Fruit fly (Drosophila melanogaster) whole organism, wandering third instar larva: ENCODE measurements around the gene nmo.
A peak's percentile ranks its signal among the peaks of the same experiment; 100 is the strongest.

ENCODE experiments used
- Abd-B ChIP-seq: fragments of >200 bp; optimal IDR thresholded peaks from 2 replicates; lab custom pipeline; 2017; ENCODE audit warnings: missing biosample characterization, missing genetic modification characterization
- CG32264 ChIP-seq: fragments of 200-800 bp; sonication (Bioruptor generic); optimal IDR thresholded peaks from 2 replicates; lab custom pipeline; 2016; ENCODE audit warnings: missing biosample characterization, missing genetic modification characterization
- CG9705 ChIP-seq: fragments of 200-800 bp; sonication (Bioruptor generic); optimal IDR thresholded peaks from 2 replicates; lab custom pipeline; 2018; ENCODE audit warnings: missing biosample characterization, mild to moderate bottlenecking, missing genetic modification characterization
- CrebA ChIP-seq: fragments of 200-800 bp; sonication (Bioruptor generic); optimal IDR thresholded peaks from 2 replicates; lab custom pipeline; 2016; ENCODE audit warnings: missing biosample characterization, mild to moderate bottlenecking, missing genetic modification characterization, borderline replicate concordance
- Dfd ChIP-seq: fragments of >200 bp; optimal IDR thresholded peaks from 2 replicates; lab custom pipeline; 2017; ENCODE audit warnings: missing biosample characterization, missing genetic modification characterization
- Dif ChIP-seq: fragments of 200-275, 200-300 bp; sonication (Bioruptor generic); optimal IDR thresholded peaks from 2 replicates; lab custom pipeline; 2018; ENCODE audit warnings: missing biosample characterization, missing genetic modification characterization; ENCODE audit not compliant: partially characterized antibody
- GATAd ChIP-seq: sonication (Bioruptor generic); optimal IDR thresholded peaks from 2 replicates; lab custom pipeline; 2016; ENCODE audit warnings: missing biosample characterization, missing genetic modification characterization
- HLH106 ChIP-seq: fragments of 200-800 bp; optimal IDR thresholded peaks from 3 replicates; lab custom pipeline; 2019; ENCODE audit warnings: missing biosample characterization, mild to moderate bottlenecking, missing genetic modification characterization, moderate library complexity
- Hnf4 ChIP-seq: fragments of 200-800 bp; sonication (Bioruptor generic); optimal IDR thresholded peaks from 2 replicates; lab custom pipeline; 2016; ENCODE audit warnings: missing biosample characterization, mild to moderate bottlenecking, missing genetic modification characterization
- Hr78 ChIP-seq: fragments of >200 bp; optimal IDR thresholded peaks from 2 replicates; lab custom pipeline; 2017; ENCODE audit warnings: missing biosample characterization, missing genetic modification characterization
- Hr83 ChIP-seq: fragments of 200-300 bp; sonication (Bioruptor generic); optimal IDR thresholded peaks from 2 replicates; lab custom pipeline; 2016; ENCODE audit warnings: missing biosample characterization, mild to moderate bottlenecking, missing genetic modification characterization, moderate library complexity; ENCODE audit not compliant: poor library complexity, severe bottlenecking
- Jra ChIP-seq: sonication (Bioruptor generic); optimal IDR thresholded peaks from 2 replicates; lab custom pipeline; 2016; ENCODE audit warnings: missing biosample characterization, missing genetic modification characterization
- Mio ChIP-seq: sonication (Bioruptor generic); optimal IDR thresholded peaks from 2 replicates; lab custom pipeline; 2016; ENCODE audit warnings: missing biosample characterization, missing genetic modification characterization
- Myc ChIP-seq: fragments of >200 bp; optimal IDR thresholded peaks from 2 replicates; lab custom pipeline; 2017
- N ChIP-seq: fragments of >200 bp; optimal IDR thresholded peaks from 2 replicates; lab custom pipeline; 2018; ENCODE audit warnings: missing biosample characterization, missing external identifiers, missing genetic modification characterization
- OdsH ChIP-seq: fragments of 200-800 bp; sonication (Bioruptor generic); optimal IDR thresholded peaks from 2 replicates; lab custom pipeline; 2016; ENCODE audit warnings: missing biosample characterization, mild to moderate bottlenecking, missing genetic modification characterization
- Rel ChIP-seq, 2 experiments: fragments of 200-800 bp; sonication (Bioruptor generic) in 1 of 2; optimal IDR thresholded peaks; 2 replicates in 1 of 2; 3 replicates in 1 of 2; lab custom pipeline; 2016 to 2019; ENCODE audit warnings: mild to moderate bottlenecking in 2 of 2, missing biosample characterization in 2 of 2, missing genetic modification characterization in 2 of 2, moderate library complexity in 1 of 2
- Sp1 ChIP-seq: fragments of 200-800 bp; sonication (Bioruptor generic); optimal IDR thresholded peaks from 3 replicates; lab custom pipeline; 2019; ENCODE audit warnings: missing biosample characterization, mild to moderate bottlenecking, missing genetic modification characterization, moderate library complexity
- Vsx2 ChIP-seq: fragments of 200-300, 225-300 bp; sonication (Bioruptor generic); optimal IDR thresholded peaks from 2 replicates; lab custom pipeline; 2018; ENCODE audit warnings: missing biosample characterization, missing genetic modification characterization; ENCODE audit not compliant: partially characterized antibody
- br ChIP-seq: fragments of 200-800 bp; sonication (Bioruptor generic); optimal IDR thresholded peaks from 2 replicates; lab custom pipeline; 2016; ENCODE audit warnings: missing biosample characterization, missing genetic modification characterization
- brk ChIP-seq: fragments of 200-800 bp; sonication (Bioruptor generic); optimal IDR thresholded peaks from 2 replicates; lab custom pipeline; 2016; ENCODE audit warnings: missing biosample characterization, mild to moderate bottlenecking, missing genetic modification characterization
- dl ChIP-seq, 2 experiments: fragments of 175-275, 200-275 bp in 1 of 2; fragments of 200-275 bp in 1 of 2; sonication (Bioruptor generic); optimal IDR thresholded peaks; lab custom pipeline; 2018; ENCODE audit warnings: mild to moderate bottlenecking in 2 of 2, missing biosample characterization in 2 of 2, missing genetic modification characterization in 2 of 2, moderate library complexity in 2 of 2; ENCODE audit not compliant: partially characterized antibody in 2 of 2, insufficient read depth in 1 of 2
- dmrt93B ChIP-seq: fragments of 200-800 bp; sonication (Bioruptor generic); optimal IDR thresholded peaks from 2 replicates; lab custom pipeline; 2018; ENCODE audit warnings: missing biosample characterization, mild to moderate bottlenecking, missing genetic modification characterization
- dsf ChIP-seq: sonication (Bioruptor generic); optimal IDR thresholded peaks from 2 replicates; lab custom pipeline; 2016; ENCODE audit warnings: missing biosample characterization, missing genetic modification characterization, borderline replicate concordance
- ey ChIP-seq: fragments of 200-800 bp; sonication (Bioruptor generic); optimal IDR thresholded peaks from 2 replicates; lab custom pipeline; 2016; ENCODE audit warnings: missing biosample characterization, missing genetic modification characterization
- foxo ChIP-seq, 2 experiments: fragments of 200-800 bp; sonication (Bioruptor generic); optimal IDR thresholded peaks; 2 replicates in 1 of 2; 3 replicates in 1 of 2; lab custom pipeline; 2016 to 2017; ENCODE audit warnings: missing biosample characterization in 2 of 2, missing genetic modification characterization in 2 of 2
- fru ChIP-seq: fragments of 200-800 bp; sonication (Bioruptor generic); optimal IDR thresholded peaks from 3 replicates; lab custom pipeline; 2016; ENCODE audit warnings: missing biosample characterization, mild to moderate bottlenecking, missing genetic modification characterization
- h ChIP-seq: fragments of 200-800 bp; sonication (Bioruptor generic); optimal IDR thresholded peaks from 3 replicates; lab custom pipeline; 2016; ENCODE audit warnings: missing biosample characterization, mild to moderate bottlenecking, missing genetic modification characterization
- jim ChIP-seq: fragments of 175-275, 200-325 bp; sonication (Bioruptor generic); optimal IDR thresholded peaks from 2 replicates; lab custom pipeline; 2016; ENCODE audit warnings: missing biosample characterization, mild to moderate bottlenecking, missing genetic modification characterization
- lola ChIP-seq: fragments of >200 bp; optimal IDR thresholded peaks from 2 replicates; lab custom pipeline; 2017; ENCODE audit warnings: missing biosample characterization, missing genetic modification characterization
- pan ChIP-seq: fragments of >200 bp; optimal IDR thresholded peaks from 2 replicates; lab custom pipeline; 2017
- psq ChIP-seq: fragments of 200-800 bp; sonication (Bioruptor generic); optimal IDR thresholded peaks from 3 replicates; lab custom pipeline; 2017; ENCODE audit warnings: missing biosample characterization, mild to moderate bottlenecking, missing genetic modification characterization, moderate library complexity
- rgr ChIP-seq: fragments of 200-800 bp; sonication (Bioruptor generic); optimal IDR thresholded peaks from 3 replicates; lab custom pipeline; 2016; ENCODE audit warnings: missing biosample characterization, mild to moderate bottlenecking, missing genetic modification characterization
- sage ChIP-seq: fragments of 200-800 bp; sonication (Bioruptor generic); optimal IDR thresholded peaks from 2 replicates; lab custom pipeline; 2016; ENCODE audit warnings: missing biosample characterization, mild to moderate bottlenecking, missing genetic modification characterization
- sv ChIP-seq: fragments of 200-800 bp; sonication (Bioruptor generic); optimal IDR thresholded peaks from 3 replicates; lab custom pipeline; 2016; ENCODE audit warnings: missing biosample characterization, missing genetic modification characterization
- tai ChIP-seq: sonication (Bioruptor generic); optimal IDR thresholded peaks from 2 replicates; lab custom pipeline; 2016; ENCODE audit warnings: missing biosample characterization, missing genetic modification characterization
- usp ChIP-seq: fragments of >200 bp; optimal IDR thresholded peaks from 2 replicates; lab custom pipeline; 2017; ENCODE audit warnings: missing biosample characterization, missing genetic modification characterization
- woc ChIP-seq: sonication (Bioruptor generic); optimal IDR thresholded peaks from 2 replicates; lab custom pipeline; 2016; ENCODE audit warnings: missing biosample characterization, mild to moderate bottlenecking, missing genetic modification characterization

Gene nmo

dm6 chr3L:8093553-8093952 lies 114.7 kb downstream of the nmo start:
- TF ChIP-seq foxo (GFP tag; optimal IDR thresholded peaks at IDR 0.05; lab: Kevin White, UChicago) (no peak), Rel (GFP tag; optimal IDR thresholded peaks at IDR 0.05; lab: Kevin White, UChicago) (no peak), Rel (tag; optimal IDR thresholded peaks at IDR 0.05; lab: Kevin White, UChicago) (peak; percentile 92), rgr (GFP tag; lab: Kevin White, UChicago) (no peak), sage (GFP tag; lab: Kevin White, UChicago) (no peak), GATAd (GFP tag; lab: Kevin White, UChicago) (no peak), br (peak; percentile 16), fru (peak; percentile 11)

- no peak for TF ChIP-seq dl (GFP tag; optimal IDR thresholded peaks at IDR 0.05; lab: Kevin White, UChicago; ENCODE audit: insufficient read depth in 1 of 2, partially characterized antibody in 2 of 2)
- TF ChIP-seq lola, result no peak
- TF ChIP-seq brk (GFP tag; lab: Kevin White, UChicago), result no peak
- TF ChIP-seq dsf (GFP tag; lab: Kevin White, UChicago), result no peak
- TF ChIP-seq GATAd (GFP tag; lab: Kevin White, UChicago), result no peak
- TF ChIP-seq Mio, result no peak
- TF ChIP-seq br, result no peak
- TF ChIP-seq Sp1 (GFP tag; lab: Kevin White, UChicago), result no peak
- no peak for TF ChIP-seq h (GFP tag; lab: Kevin White, UChicago)
- no peak for TF ChIP-seq N (GFP tag; lab: Kevin White, UChicago)
- no peak for TF ChIP-seq Rel (GFP tag; optimal IDR thresholded peaks at IDR 0.05; lab: Kevin White, UChicago)
- peak; percentile 63 for TF ChIP-seq Rel (tag; optimal IDR thresholded peaks at IDR 0.05; lab: Kevin White, UChicago)
- TF ChIP-seq CG9705, result no peak
- no peak for TF ChIP-seq pan (lab: Kevin White, UChicago)
- no peak for TF ChIP-seq fru
- no peak for TF ChIP-seq jim (GFP tag; lab: Kevin White, UChicago)
- peak in 1 of 2 experiments; percentile 26 for TF ChIP-seq foxo (GFP tag; optimal IDR thresholded peaks at IDR 0.05; lab: Kevin White, UChicago)
- no peak for TF ChIP-seq Abd-B (GFP tag; lab: Kevin White, UChicago)
- no peak for TF ChIP-seq woc
- TF ChIP-seq Hr83 (GFP tag; lab: Kevin White, UChicago), result peak; percentile 30
- TF ChIP-seq rgr (GFP tag; lab: Kevin White, UChicago), result peak; percentile 13
- peak; percentile 11 for TF ChIP-seq HLH106 (tag; lab: Kevin White, UChicago)
Observed at dm6 chr3L:8094652-8095129, 115.8 kb downstream of the nmo start.

dm6 chr3L:8096106-8096558 lies 117.3 kb downstream of the nmo start:
- TF ChIP-seq GATAd (GFP tag; lab: Kevin White, UChicago), result no peak
- TF ChIP-seq foxo (GFP tag; optimal IDR thresholded peaks at IDR 0.05; lab: Kevin White, UChicago), result peak in 1 of 2 experiments; percentile 95
- peak; percentile 90 for TF ChIP-seq CG9705
- peak; percentile 15 for TF ChIP-seq sage (GFP tag; lab: Kevin White, UChicago)
- no peak for TF ChIP-seq Hr78 (GFP tag; lab: Kevin White, UChicago)
- no peak for TF ChIP-seq dl (GFP tag; optimal IDR thresholded peaks at IDR 0.05; lab: Kevin White, UChicago; ENCODE audit: insufficient read depth in 1 of 2, partially characterized antibody in 2 of 2)
- TF ChIP-seq Myc, result no peak
- TF ChIP-seq Dfd (GFP tag; lab: Kevin White, UChicago), result no peak
- TF ChIP-seq jim (GFP tag; lab: Kevin White, UChicago), result no peak
- peak; percentile 47 for TF ChIP-seq Rel (GFP tag; optimal IDR thresholded peaks at IDR 0.05; lab: Kevin White, UChicago)
- TF ChIP-seq Rel (tag; optimal IDR thresholded peaks at IDR 0.05; lab: Kevin White, UChicago), result peak; percentile 43
- TF ChIP-seq CrebA (GFP tag; lab: Kevin White, UChicago), result peak; percentile 76
- TF ChIP-seq HLH106 (tag; lab: Kevin White, UChicago), result peak; percentile 91
- no peak for TF ChIP-seq tai (GFP tag; lab: Kevin White, UChicago)
- peak; percentile 92 for TF ChIP-seq fru
- peak; percentile 87 for TF ChIP-seq sv
- TF ChIP-seq dmrt93B, result peak; percentile 89
- peak; percentile 93 for TF ChIP-seq h (GFP tag; lab: Kevin White, UChicago)
- TF ChIP-seq Hr83 (GFP tag; lab: Kevin White, UChicago), result no peak
- TF ChIP-seq ey (GFP tag; lab: Kevin White, UChicago), result peak; percentile 79
- no peak for TF ChIP-seq Vsx2 (GFP tag; lab: Kevin White, UChicago)
- peak; percentile 73 for TF ChIP-seq brk (GFP tag; lab: Kevin White, UChicago)
- TF ChIP-seq lola, result no peak
- TF ChIP-seq OdsH (GFP tag; lab: Kevin White, UChicago), result peak; percentile 94
- peak; percentile 78 for TF ChIP-seq br
- no peak for TF ChIP-seq Dif (GFP tag; lab: Kevin White, UChicago)
- TF ChIP-seq woc, result peak; percentile 55
- TF ChIP-seq N (GFP tag; lab: Kevin White, UChicago), result no peak
- TF ChIP-seq usp (GFP tag; lab: Kevin White, UChicago), result no peak
- TF ChIP-seq dsf (GFP tag; lab: Kevin White, UChicago), result no peak
- TF ChIP-seq Mio, result peak; percentile 20
- peak; percentile 92 for TF ChIP-seq psq (GFP tag; lab: Kevin White, UChicago)
- peak; percentile 83 for TF ChIP-seq Hnf4 (GFP tag; lab: Kevin White, UChicago)
- TF ChIP-seq rgr (GFP tag; lab: Kevin White, UChicago), result peak; percentile 94
- TF ChIP-seq pan (lab: Kevin White, UChicago), result no peak
- TF ChIP-seq Sp1 (GFP tag; lab: Kevin White, UChicago), result peak; percentile 91
- TF ChIP-seq CG32264 (GFP tag; lab: Kevin White, UChicago), result peak; percentile 19
- peak; percentile 53 for TF ChIP-seq Jra (GFP tag; lab: Kevin White, UChicago)
- no peak for TF ChIP-seq Abd-B (GFP tag; lab: Kevin White, UChicago)
